Worm (Caenorhabditis elegans) whole organism, midembryonic: Measurements from ENCODE around the gene C16D9.5.

ENCODE experiments used
- T22C8.4 ChIP-seq: fragments of 200-800 bp; sonication (Bioruptor generic); IDR thresholded peaks from 2 replicates; pipeline ENCODE4 v1.3.6; 2022; ENCODE audit warnings: missing genetic modification characterization, missing compliant biosample characterization
- cog-1 ChIP-seq: sonication (generic microtip); optimal IDR thresholded peaks from 2 replicates; lab custom pipeline; 2016; ENCODE audit warnings: missing genetic modification characterization, missing compliant biosample characterization
- flt-1 ChIP-seq: fragments of 200-800 bp; sonication (Bioruptor generic); IDR thresholded peaks from 2 replicates; pipeline ENCODE4 v1.3.6; 2022; ENCODE audit warnings: missing genetic modification characterization, missing compliant biosample characterization
- klf-2 ChIP-seq: fragments of 200-800 bp; sonication (Bioruptor generic); conservative IDR thresholded peaks from 2 replicates; pipeline ENCODE4 v1.3.6; 2022; ENCODE audit warnings: missing genetic modification reagents, missing genetic modification characterization, missing compliant biosample characterization
- med-1 ChIP-seq: sonication (generic microtip); optimal IDR thresholded peaks from 2 replicates; lab custom pipeline; 2017; ENCODE audit warnings: missing genetic modification characterization, mild to moderate bottlenecking, missing compliant biosample characterization, antibody characterized with exemption, missing genetic modification reagents; ENCODE audit not compliant: insufficient read depth
- ref-1 ChIP-seq: fragments of 200-800 bp; sonication (Bioruptor generic); conservative IDR thresholded peaks from 2 replicates; pipeline ENCODE4 v1.3.6; 2022; ENCODE audit warnings: missing genetic modification reagents, missing genetic modification characterization, missing compliant biosample characterization
- tab-1 ChIP-seq: fragments of 200-800 bp; sonication (Bioruptor generic); IDR thresholded peaks from 2 replicates; pipeline ENCODE4 v1.3.6; 2022; ENCODE audit warnings: missing genetic modification characterization, missing compliant biosample characterization
- ztf-23 ChIP-seq: fragments of 200-800 bp; sonication (Bioruptor generic); IDR thresholded peaks from 2 replicates; pipeline ENCODE4 v1.3.6; 2022; ENCODE audit warnings: missing genetic modification reagents, missing genetic modification characterization, missing compliant biosample characterization
- ztf-29 ChIP-seq: fragments of 200-800 bp; sonication (Bioruptor generic); IDR thresholded peaks from 2 replicates; pipeline ENCODE4 v1.3.6; 2022; ENCODE audit warnings: missing genetic modification reagents, missing genetic modification characterization, missing compliant biosample characterization

The C16D9.5 gene

ce11 chrV:8245457-8245856 is at the start of gene C16D9.5:
Gene C16D9.5 (minus strand): TSS chrV:8245557.
- TF ChIP-seq klf-2 (GFP tag; lab: Robert Waterston, UW) (no peak), ztf-23 (GFP tag; lab: Robert Waterston, UW) (no peak), ztf-29 (GFP tag; lab: Robert Waterston, UW) (no peak)

- TF ChIP-seq T22C8.4 (GFP tag; lab: Robert Waterston, UW) (no peak), cog-1 (tag; lab: Kevin White, UChicago) (no peak), tab-1 (GFP tag; lab: Robert Waterston, UW) (no peak), ztf-29 (GFP tag; lab: Robert Waterston, UW) (no peak), med-1 (GFP tag; lab: Kevin White, UChicago) (no peak), flt-1 (no peak), ref-1 (GFP tag; lab: Robert Waterston, UW) (no peak), klf-2 (GFP tag; lab: Robert Waterston, UW) (no peak), ztf-23 (GFP tag; lab: Robert Waterston, UW) (no peak)
Measured at ce11 chrV:8291764-8292163, 46.4 kb upstream of the C16D9.5 start, which contains the start of gene srg-33. Gene srg-33 (plus strand): TSS chrV:8292064.

- TF ChIP-seq tab-1 (GFP tag; lab: Robert Waterston, UW): no peak
- TF ChIP-seq med-1 (GFP tag; lab: Kevin White, UChicago): no peak
- no peak for TF ChIP-seq flt-1
- TF ChIP-seq cog-1 (tag; lab: Kevin White, UChicago): no peak
- TF ChIP-seq ref-1 (GFP tag; lab: Robert Waterston, UW): no peak
- no peak for TF ChIP-seq ztf-23 (GFP tag; lab: Robert Waterston, UW)
- no peak for TF ChIP-seq ztf-29 (GFP tag; lab: Robert Waterston, UW)
- TF ChIP-seq T22C8.4 (GFP tag; lab: Robert Waterston, UW): no peak
- TF ChIP-seq klf-2 (GFP tag; lab: Robert Waterston, UW): no peak
Measured at ce11 chrV:8288125-8288806, 42.9 kb upstream of the C16D9.5 start.

- no peak for TF ChIP-seq T22C8.4 (GFP tag; lab: Robert Waterston, UW)
- TF ChIP-seq med-1 (GFP tag; lab: Kevin White, UChicago): no peak
- TF ChIP-seq ztf-29 (GFP tag; lab: Robert Waterston, UW): no peak
- TF ChIP-seq ztf-23 (GFP tag; lab: Robert Waterston, UW): no peak
- TF ChIP-seq ref-1 (GFP tag; lab: Robert Waterston, UW): no peak
- TF ChIP-seq flt-1: no peak
- TF ChIP-seq klf-2 (GFP tag; lab: Robert Waterston, UW): no peak
- TF ChIP-seq tab-1 (GFP tag; lab: Robert Waterston, UW): no peak
- no peak for TF ChIP-seq cog-1 (tag; lab: Kevin White, UChicago)
Measured at ce11 chrV:8285455-8285854, 40.1 kb upstream of the C16D9.5 start.

- TF ChIP-seq ref-1 (GFP tag; lab: Robert Waterston, UW) (no peak), med-1 (GFP tag; lab: Kevin White, UChicago) (no peak), cog-1 (tag; lab: Kevin White, UChicago) (no peak), ztf-29 (GFP tag; lab: Robert Waterston, UW) (no peak), T22C8.4 (GFP tag; lab: Robert Waterston, UW) (no peak), flt-1 (no peak), klf-2 (GFP tag; lab: Robert Waterston, UW) (no peak), ztf-23 (GFP tag; lab: Robert Waterston, UW) (no peak), tab-1 (GFP tag; lab: Robert Waterston, UW) (no peak)
Measured at ce11 chrV:8284800-8285199, 39.4 kb upstream of the C16D9.5 start, which contains the start of gene slc-17.5. Gene slc-17.5 (minus strand): TSS chrV:8284900.

- TF ChIP-seq ztf-29 (GFP tag; lab: Robert Waterston, UW): no peak
- TF ChIP-seq T22C8.4 (GFP tag; lab: Robert Waterston, UW): no peak
- no peak for TF ChIP-seq flt-1
- no peak for TF ChIP-seq ztf-23 (GFP tag; lab: Robert Waterston, UW)
- TF ChIP-seq med-1 (GFP tag; lab: Kevin White, UChicago): no peak
Measured at ce11 chrV:8282933-8283332, 37.6 kb upstream of the C16D9.5 start.

- TF ChIP-seq cog-1 (tag; lab: Kevin White, UChicago) (no peak), ref-1 (GFP tag; lab: Robert Waterston, UW) (no peak), ztf-29 (GFP tag; lab: Robert Waterston, UW) (no peak), tab-1 (GFP tag; lab: Robert Waterston, UW) (no peak), klf-2 (GFP tag; lab: Robert Waterston, UW) (no peak)
Measured at ce11 chrV:8281646-8282045, 36.3 kb upstream of the C16D9.5 start.

ce11 chrV:8280770-8281169 is 35.4 kb upstream of the C16D9.5 start, which contains the start of gene str-135:
Gene str-135 (minus strand): TSS chrV:8280870.
- TF ChIP-seq tab-1 (GFP tag; lab: Robert Waterston, UW) (no peak), klf-2 (GFP tag; lab: Robert Waterston, UW) (no peak), cog-1 (tag; lab: Kevin White, UChicago) (no peak), T22C8.4 (GFP tag; lab: Robert Waterston, UW) (no peak), ref-1 (GFP tag; lab: Robert Waterston, UW) (no peak), ztf-29 (GFP tag; lab: Robert Waterston, UW) (no peak), ztf-23 (GFP tag; lab: Robert Waterston, UW) (no peak), med-1 (GFP tag; lab: Kevin White, UChicago) (no peak), flt-1 (no peak)

ce11 chrV:8278830-8279229 is 33.5 kb upstream of the C16D9.5 start, which contains the start of gene str-136:
Gene str-136 (minus strand): TSS chrV:8278930.
- TF ChIP-seq ztf-23 (GFP tag; lab: Robert Waterston, UW) (no peak), ztf-29 (GFP tag; lab: Robert Waterston, UW) (no peak), T22C8.4 (GFP tag; lab: Robert Waterston, UW) (no peak), cog-1 (tag; lab: Kevin White, UChicago) (no peak), tab-1 (GFP tag; lab: Robert Waterston, UW) (no peak), ref-1 (GFP tag; lab: Robert Waterston, UW) (no peak), med-1 (GFP tag; lab: Kevin White, UChicago) (no peak), flt-1 (no peak), klf-2 (GFP tag; lab: Robert Waterston, UW) (no peak)
